Worm (Caenorhabditis elegans) whole organism, L4 larva: ENCODE data around the gene ZC477.7.

ENCODE experiments used
- R02D3.7 ChIP-seq: fragments of 150-350 bp; sonication (generic microtip); optimal IDR thresholded peaks from 3 replicates; lab custom pipeline; 2014; ENCODE audit warnings: missing biosample characterization, missing genetic modification characterization
- ceh-82 ChIP-seq: sonication (generic microtip); optimal IDR thresholded peaks from 2 replicates; lab custom pipeline; 2017; ENCODE audit warnings: missing biosample characterization, missing genetic modification characterization
- lsy-2 ChIP-seq, 2 experiments: fragments of 150-350 bp in 1 of 2; sonication (generic microtip) in 1 of 2; optimal IDR thresholded peaks; 2 replicates each; lab custom pipeline; 2014 to 2017; ENCODE audit warnings: missing biosample characterization in 2 of 2, missing genetic modification characterization in 2 of 2
- nhr-111 ChIP-seq: fragments of 200-800 bp; sonication (Bioruptor generic); optimal IDR thresholded peaks from 2 replicates; lab custom pipeline; 2018; ENCODE audit warnings: mild to moderate bottlenecking, missing genetic modification characterization, missing compliant biosample characterization
- nhr-76 ChIP-seq: fragments of 150-350 bp; optimal IDR thresholded peaks from 2 replicates; lab custom pipeline; 2014; ENCODE audit warnings: missing biosample characterization, missing genetic modification characterization
- pqm-1 ChIP-seq: sonication (generic microtip); optimal IDR thresholded peaks from 2 replicates; lab custom pipeline; 2017; ENCODE audit warnings: missing biosample characterization, missing genetic modification characterization
- sdz-12 ChIP-seq: fragments of 200-800 bp; sonication (Bioruptor generic); optimal IDR thresholded peaks from 2 replicates; lab custom pipeline; 2018; ENCODE audit warnings: mild to moderate bottlenecking, missing genetic modification characterization, missing compliant biosample characterization
- skn-1 ChIP-seq: fragments of 150-350 bp; optimal IDR thresholded peaks from 2 replicates; lab custom pipeline; 2014; ENCODE audit warnings: missing biosample characterization, missing genetic modification characterization
- snpc-1.2 ChIP-seq: fragments of 200-800 bp; sonication (Bioruptor generic); IDR thresholded peaks from 2 replicates; pipeline ENCODE4 v1.3.6; 2022; ENCODE audit warnings: missing genetic modification reagents, missing genetic modification characterization, missing compliant biosample characterization
- unc-62 ChIP-seq, 3 experiments: fragments of 150-350 bp in 1 of 3; sonication (generic microtip); optimal IDR thresholded peaks in 2 of 3; peaks in 1 of 3; 1 replicate in 1 of 3; 2 replicates in 2 of 3; lab custom pipeline; 2014 to 2017; ENCODE audit warnings: missing biosample characterization in 3 of 3, missing genetic modification characterization in 3 of 3, missing genetic modification reagents in 3 of 3, missing genotype in 1 of 3
- zag-1 ChIP-seq: fragments of 150-350 bp; optimal IDR thresholded peaks from 2 replicates; lab custom pipeline; 2014; ENCODE audit warnings: missing biosample characterization, missing genetic modification characterization
- zfp-3 ChIP-seq: fragments of 200-800 bp; sonication (Bioruptor generic); conservative IDR thresholded peaks from 2 replicates; pipeline ENCODE4 v1.3.6; 2022; ENCODE audit warnings: missing genetic modification reagents, missing genetic modification characterization, missing compliant biosample characterization
- ztf-11 ChIP-seq: fragments of 150-350 bp; optimal IDR thresholded peaks from 2 replicates; lab custom pipeline; 2014; ENCODE audit warnings: missing biosample characterization, missing genetic modification characterization

DNA sequence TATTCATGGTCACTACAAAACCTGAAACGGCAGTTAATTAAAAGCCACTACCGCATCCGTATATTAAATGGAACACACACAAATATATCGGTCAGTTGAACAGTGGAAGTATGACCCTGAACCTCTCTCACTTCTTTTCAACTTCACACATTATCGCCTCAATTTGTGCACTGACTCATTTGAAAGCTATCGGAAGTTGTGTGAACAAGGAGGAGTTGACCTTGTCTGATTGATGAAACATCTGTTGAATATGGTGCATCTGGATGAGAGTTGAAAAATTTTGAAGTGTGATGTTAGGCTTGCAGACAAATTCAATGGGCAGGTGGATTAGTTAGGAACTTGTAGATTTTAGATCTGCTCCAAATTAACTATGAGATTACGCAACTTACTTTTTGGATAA, 13.8 kb downstream of the ZC477.7 start:
- TF ChIP-seq R02D3.7 (tag; lab: Kevin White, UChicago) (no peak), lsy-2 (tag; optimal IDR thresholded peaks at IDR 0.05; lab: Kevin White, UChicago) (no peak), zag-1 (no peak), unc-62 (GFP tag; optimal IDR thresholded peaks at IDR 0.05 in 1 of 2; lab: Kevin White, UChicago) (peak in 1 of 2 experiments; percentile 95), unc-62 (tag; optimal IDR thresholded peaks at IDR 0.05; lab: Kevin White, UChicago) (no peak), ceh-82 (no peak), nhr-76 (no peak), sdz-12 (GFP tag; lab: Kevin White, UChicago) (no peak), skn-1 (tag; lab: Kevin White, UChicago) (no peak), zfp-3 (no peak), ztf-11 (no peak), pqm-1 (tag; lab: Kevin White, UChicago) (no peak), snpc-1.2 (GFP tag; lab: Robert Waterston, UW) (no peak), nhr-111 (GFP tag; lab: Kevin White, UChicago) (no peak)
